Worm (Caenorhabditis elegans) whole organism, L2 larva: Measurements from ENCODE around the gene T08A11.1.

Experiments
- R02D3.7 ChIP-seq: fragments of 150-350 bp; optimal IDR thresholded peaks from 2 replicates; lab custom pipeline; 2014; ENCODE audit warnings: missing biosample characterization, missing genetic modification characterization
- fos-1 ChIP-seq: fragments of 150-350 bp; optimal IDR thresholded peaks from 2 replicates; lab custom pipeline; 2014; ENCODE audit warnings: missing biosample characterization, missing genetic modification characterization
- lin-13 ChIP-seq: fragments of 150-350 bp; optimal IDR thresholded peaks from 2 replicates; lab custom pipeline; 2014; ENCODE audit warnings: missing biosample characterization, missing genetic modification reagents, missing genetic modification characterization
- nhr-11 ChIP-seq: fragments of 150-350 bp; optimal IDR thresholded peaks from 2 replicates; lab custom pipeline; 2014; ENCODE audit warnings: missing biosample characterization, missing genetic modification characterization
- nhr-6 ChIP-seq: fragments of 150-350 bp; optimal IDR thresholded peaks from 2 replicates; lab custom pipeline; 2014; ENCODE audit warnings: missing biosample characterization, missing genetic modification characterization
- zag-1 ChIP-seq: fragments of 150-350 bp; optimal IDR thresholded peaks from 2 replicates; lab custom pipeline; 2014; ENCODE audit warnings: missing biosample characterization, missing genetic modification characterization

- no peak for TF ChIP-seq nhr-6 (tag; lab: Kevin White, UChicago)
- no peak for TF ChIP-seq nhr-11 (tag; lab: Kevin White, UChicago)
- TF ChIP-seq lin-13 (GFP tag; lab: Kevin White, UChicago): no peak
- no peak for TF ChIP-seq zag-1
- no peak for TF ChIP-seq fos-1 (tag; lab: Kevin White, UChicago)
- no peak for TF ChIP-seq R02D3.7
Measured at ce11 chrIII:4278203-4278602, 15.3 kb upstream of the T08A11.1 start.
